Fruit fly (Drosophila melanogaster): ENCODE measurements around the gene CG9458.
A peak's percentile ranks its signal among the peaks of the same experiment; 100 is the strongest.

CG9458 gene

DNA sequence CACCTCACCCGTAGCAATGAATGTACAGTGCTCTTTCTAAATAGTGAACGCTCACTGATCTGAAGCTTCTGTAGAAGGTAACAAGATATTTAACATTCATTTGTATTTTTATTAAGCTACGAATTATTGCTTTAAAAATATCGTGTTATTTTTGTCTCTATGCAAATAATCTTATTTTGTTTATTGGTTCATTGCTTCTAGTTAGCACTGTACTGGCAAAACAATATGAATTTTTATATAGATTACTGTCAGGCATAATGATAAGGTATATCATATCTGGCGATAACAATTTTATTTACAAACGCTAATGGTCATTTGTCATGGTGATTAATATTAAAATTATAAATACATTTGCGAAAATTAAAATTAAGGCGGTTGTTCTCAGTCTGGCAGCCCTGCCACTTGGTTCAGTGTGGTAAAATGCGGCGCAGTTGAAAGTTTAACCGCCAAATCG, 48.1 kb downstream of the CG9458 start, which contains the start of gene CG9471 (continued):
- TF ChIP-seq HLH3B (GFP tag; IDR thresholded peaks at IDR 0.05) (peak; percentile 94), CG4617 (GFP tag; optimal IDR thresholded peaks at IDR 0.05; ENCODE audit: borderline replicate concordance) (peak; percentile 81), CG10209 (GFP tag; optimal IDR thresholded peaks at IDR 0.05) (peak; percentile 90), CG3847 (GFP tag; IDR thresholded peaks at IDR 0.05) (peak; percentile 89), inv (GFP tag; IDR thresholded peaks at IDR 0.05; ENCODE audit: partially characterized antibody) (no peak), D (optimal IDR thresholded peaks at IDR 0.05) (no peak), D (GFP tag; optimal IDR thresholded peaks at IDR 0.05) (peak; percentile 78), btn (GFP tag; optimal IDR thresholded peaks at IDR 0.05) (peak; percentile 25), CG6689 (GFP tag; IDR thresholded peaks at IDR 0.05) (peak; percentile 94), Chrac-16 (GFP tag; optimal IDR thresholded peaks at IDR 0.05) (peak; percentile 92), pita (GFP tag; optimal IDR thresholded peaks at IDR 0.05) (no peak), CG2889 (GFP tag; IDR thresholded peaks at IDR 0.05) (peak; percentile 89), CG18619 (GFP tag; optimal IDR thresholded peaks at IDR 0.05) (peak; percentile 84), kay (GFP tag; optimal IDR thresholded peaks at IDR 0.05) (peak; percentile 80), jing (GFP tag; optimal IDR thresholded peaks at IDR 0.05) (no peak), CG15269 (tag; optimal IDR thresholded peaks at IDR 0.05) (peak; percentile 95), gcm (GFP tag; optimal IDR thresholded peaks at IDR 0.05) (peak; percentile 94), Abd-B (GFP tag; optimal IDR thresholded peaks at IDR 0.05) (peak; percentile 90), D19B (GFP tag; optimal IDR thresholded peaks at IDR 0.05) (peak; percentile 78), Gsc (GFP tag; IDR thresholded peaks at IDR 0.05) (peak; percentile 70), CG4854 (GFP tag; optimal IDR thresholded peaks at IDR 0.05) (peak; percentile 88), ase (GFP tag; IDR thresholded peaks at IDR 0.05) (peak; percentile 91), tna (GFP tag; IDR thresholded peaks at IDR 0.05; ENCODE audit: partially characterized antibody) (no peak), CG10543 (GFP tag; optimal IDR thresholded peaks at IDR 0.05) (peak; percentile 94), CG10321 (GFP tag; IDR thresholded peaks at IDR 0.05) (peak; percentile 67), CG3838 (GFP tag; optimal IDR thresholded peaks at IDR 0.05) (peak; percentile 56), PHDP (tag; optimal IDR thresholded peaks at IDR 0.05) (peak; percentile 95), fd64A (GFP tag; optimal IDR thresholded peaks at IDR 0.05) (peak; percentile 41), Hr51 (GFP tag; optimal IDR thresholded peaks at IDR 0.05) (peak; percentile 75 to 92), NK7.1 (GFP tag; optimal IDR thresholded peaks at IDR 0.05) (peak; percentile 85), CG13123 (GFP tag; optimal IDR thresholded peaks at IDR 0.05) (peak; percentile 83), repo (GFP tag; optimal IDR thresholded peaks at IDR 0.05) (peak; percentile 68), CG2199 (GFP tag; IDR thresholded peaks at IDR 0.05) (0 out of 3 replicates have a peak, but pooled peaks have one; percentile 52), gce (GFP tag; IDR thresholded peaks at IDR 0.05) (peak; percentile 80; the same call in 2 of the 3 replicates), gcm2 (GFP tag; optimal IDR thresholded peaks at IDR 0.05) (peak; percentile 76), CG16863 (GFP tag; optimal IDR thresholded peaks at IDR 0.05) (peak; percentile 86), chm (GFP tag; IDR thresholded peaks at IDR 0.05) (peak; percentile 93), Blimp-1 (GFP tag; optimal IDR thresholded peaks at IDR 0.05) (peak; percentile 89), tll (GFP tag; optimal IDR thresholded peaks at IDR 0.05) (no peak), tx (GFP tag; optimal IDR thresholded peaks at IDR 0.05) (peak; percentile 88), Mad (GFP tag; optimal IDR thresholded peaks at IDR 0.05) (peak; percentile 68), C15 (GFP tag; IDR thresholded peaks at IDR 0.05) (peak; percentile 71; the same call in 1 of the 3 replicates), Fer3 (tag; optimal IDR thresholded peaks at IDR 0.05) (peak; percentile 94), CG3163 (GFP tag; optimal IDR thresholded peaks at IDR 0.05) (peak; percentile 57), CG9215 (GFP tag; IDR thresholded peaks at IDR 0.05) (peak; percentile 87), CG32772 (GFP tag; IDR thresholded peaks at IDR 0.05) (peak; percentile 91), CG12942 (GFP tag; optimal IDR thresholded peaks at IDR 0.05) (peak; percentile 88), CG2129 (GFP tag; IDR thresholded peaks at IDR 0.05; ENCODE audit: partially characterized antibody) (no peak), Med (GFP tag) (peak; percentile 96), CG2875 (GFP tag; optimal IDR thresholded peaks at IDR 0.05) (peak; percentile 78)
